Fruit fly (Drosophila melanogaster) Kc167 (cell line): ENCODE data around the gene CG32708.

Experiments used
- h ChIP-seq: fragments of >200 bp; optimal IDR thresholded peaks from 3 replicates; lab custom pipeline; 2018; ENCODE audit warnings: missing external identifiers
- psq ChIP-seq: fragments of >200 bp; optimal IDR thresholded peaks from 2 replicates; lab custom pipeline; 2017; ENCODE audit warnings: missing external identifiers
- ttk ChIP-seq: sonication (Bioruptor generic); optimal IDR thresholded peaks from 2 replicates; lab custom pipeline; 2017; ENCODE audit warnings: missing external identifiers

dm6 chrX:9131523-9131922 lies 45.8 kb downstream of the CG32708 start:
- TF ChIP-seq psq (lab: Kevin White, UChicago) (no peak), ttk (no peak), h (lab: Kevin White, UChicago) (no peak)
